Fruit fly (Drosophila melanogaster) whole organism, embryonic: ENCODE results near the gene cd.

Experiments used
- Abd-B ChIP-seq: fragments of 200-800 bp; sonication (Bioruptor generic); optimal IDR thresholded peaks from 2 replicates; lab custom pipeline; 2018; ENCODE audit warnings: missing biosample characterization, mild to moderate bottlenecking, missing genetic modification characterization, moderate library complexity
- Adf1 ChIP-seq: fragments of 200-800 bp; sonication (Bioruptor generic); IDR thresholded peaks from 2 replicates; pipeline ENCODE4 v1.3.6; 2022; ENCODE audit warnings: missing biosample characterization, missing genetic modification characterization
- Antp ChIP-seq: fragments of 200-800 bp; sonication (Bioruptor generic); optimal IDR thresholded peaks from 3 replicates; lab custom pipeline; 2016; ENCODE audit warnings: missing biosample characterization, missing genetic modification characterization
- CG10209 ChIP-seq: fragments of 200-800 bp; sonication (Bioruptor generic); optimal IDR thresholded peaks from 3 replicates; lab custom pipeline; 2017; ENCODE audit warnings: missing biosample characterization, mild to moderate bottlenecking, missing genetic modification characterization, missing genetic modification reagents
- CG10979 ChIP-seq: fragments of 200-800 bp; sonication (Bioruptor generic); optimal IDR thresholded peaks from 2 replicates; lab custom pipeline; 2018; ENCODE audit warnings: missing biosample characterization, mild to moderate bottlenecking, missing genetic modification characterization, moderate library complexity
- CG11504 ChIP-seq: fragments of 200-800 bp; sonication (Bioruptor generic); optimal IDR thresholded peaks from 3 replicates; lab custom pipeline; 2019; ENCODE audit warnings: missing biosample characterization, mild to moderate bottlenecking, missing genetic modification characterization, moderate library complexity
- CG12071 ChIP-seq: fragments of 200-800 bp; sonication (Bioruptor generic); optimal IDR thresholded peaks from 3 replicates; lab custom pipeline; 2018; ENCODE audit warnings: missing biosample characterization, mild to moderate bottlenecking, missing genetic modification characterization
- CG12155 ChIP-seq: fragments of 200-800 bp; sonication (Bioruptor generic); optimal IDR thresholded peaks from 3 replicates; lab custom pipeline; 2016; ENCODE audit warnings: missing biosample characterization, missing genetic modification characterization
- CG1233 ChIP-seq: fragments of 200-800 bp; sonication (Bioruptor generic); optimal IDR thresholded peaks from 4 replicates; lab custom pipeline; 2018; ENCODE audit warnings: missing biosample characterization, mild to moderate bottlenecking, missing genetic modification characterization
- CG13894 ChIP-seq: fragments of 200-800 bp; sonication (Bioruptor generic); optimal IDR thresholded peaks from 3 replicates; lab custom pipeline; 2018; ENCODE audit warnings: missing biosample characterization, mild to moderate bottlenecking, missing genetic modification characterization, moderate library complexity
- CG14441 ChIP-seq: fragments of 200-800 bp; sonication (Bioruptor generic); IDR thresholded peaks from 2 replicates; pipeline ENCODE4 v1.3.6; 2022; ENCODE audit warnings: missing biosample characterization, missing genetic modification characterization
- CG1647 ChIP-seq: fragments of 200-800 bp; sonication (Bioruptor generic); optimal IDR thresholded peaks from 3 replicates; lab custom pipeline; 2016; ENCODE audit warnings: missing biosample characterization, missing genetic modification characterization
- CG17568 ChIP-seq: fragments of 200-800 bp; sonication (Bioruptor generic); optimal IDR thresholded peaks from 2 replicates; lab custom pipeline; 2018; ENCODE audit warnings: missing biosample characterization, mild to moderate bottlenecking, missing genetic modification characterization, moderate library complexity
- CG1792 ChIP-seq: fragments of 200-800 bp; sonication (Bioruptor generic); optimal IDR thresholded peaks from 2 replicates; lab custom pipeline; 2016; ENCODE audit warnings: missing biosample characterization, missing genetic modification characterization
- CG18262 ChIP-seq: fragments of 200-800 bp; optimal IDR thresholded peaks from 3 replicates; lab custom pipeline; 2019; ENCODE audit warnings: missing biosample characterization, mild to moderate bottlenecking, missing genetic modification characterization, moderate library complexity
- CG2199 ChIP-seq: fragments of 200-800 bp; sonication (Bioruptor generic); IDR thresholded peaks from 3 replicates; pipeline ENCODE4 v1.3.6; 2022; ENCODE audit warnings: missing biosample characterization, missing genetic modification characterization
- CG30020 ChIP-seq: fragments of 200-800 bp; optimal IDR thresholded peaks from 2 replicates; lab custom pipeline; 2019; ENCODE audit warnings: missing biosample characterization, mild to moderate bottlenecking, missing genetic modification characterization, moderate library complexity
- CG30403 ChIP-seq: fragments of 200-800 bp; sonication (Bioruptor generic); optimal IDR thresholded peaks from 3 replicates; lab custom pipeline; 2016; ENCODE audit warnings: missing biosample characterization, missing genetic modification characterization
- CG31365 ChIP-seq: fragments of 200-800 bp; sonication (Bioruptor generic); optimal IDR thresholded peaks from 2 replicates; lab custom pipeline; 2018; ENCODE audit warnings: missing biosample characterization, mild to moderate bottlenecking, missing genetic modification characterization
- CG32772 ChIP-seq: fragments of 200-800 bp; sonication (Bioruptor generic); IDR thresholded peaks from 2 replicates; pipeline ENCODE4 v1.3.6; 2022; ENCODE audit warnings: missing biosample characterization, missing genetic modification characterization
- CG4404 ChIP-seq: fragments of 200-800 bp; sonication (Bioruptor generic); IDR thresholded peaks from 2 replicates; pipeline ENCODE4 v1.3.6; 2022; ENCODE audit warnings: missing biosample characterization, missing genetic modification characterization
- CG4707 ChIP-seq: fragments of 200-800 bp; sonication (Bioruptor generic); optimal IDR thresholded peaks from 2 replicates; lab custom pipeline; 2018; ENCODE audit warnings: missing biosample characterization, mild to moderate bottlenecking, missing genetic modification characterization, moderate library complexity
- CG6272 ChIP-seq: fragments of 200-800 bp; sonication (Bioruptor generic); IDR thresholded peaks from 2 replicates; pipeline ENCODE4 v1.3.6; 2022; ENCODE audit warnings: missing biosample characterization, missing genetic modification characterization
- CG7963 ChIP-seq: fragments of 200-800 bp; sonication (Bioruptor generic); IDR thresholded peaks from 3 replicates; pipeline ENCODE4 v1.3.6; 2022; ENCODE audit warnings: missing biosample characterization, missing genetic modification characterization; ENCODE audit not compliant: partially characterized antibody
- CG8478 ChIP-seq: fragments of >200 bp; optimal IDR thresholded peaks from 2 replicates; lab custom pipeline; 2018
- CG8765 ChIP-seq: fragments of 200-800 bp; sonication (Bioruptor generic); IDR thresholded peaks from 2 replicates; pipeline ENCODE4 v1.3.6; 2022; ENCODE audit warnings: missing biosample characterization, missing genetic modification characterization
- Dip3 ChIP-seq: fragments of 200-800 bp; sonication (Bioruptor generic); optimal IDR thresholded peaks from 3 replicates; lab custom pipeline; 2016; ENCODE audit warnings: missing biosample characterization, missing genetic modification characterization
- Doc2 ChIP-seq: fragments of 200-800 bp; sonication (Bioruptor generic); IDR thresholded peaks from 2 replicates; pipeline ENCODE4 v1.3.6; 2022; ENCODE audit warnings: missing biosample characterization, missing genetic modification characterization
- Ets65A ChIP-seq: fragments of 200-800 bp; sonication (Bioruptor generic); peaks from one replicate; lab custom pipeline; 2016; ENCODE audit warnings: missing biosample characterization, missing genetic modification characterization
- NK7.1 ChIP-seq: fragments of 200-800 bp; sonication (Bioruptor generic); optimal IDR thresholded peaks from 3 replicates; lab custom pipeline; 2016; ENCODE audit warnings: missing biosample characterization, missing genetic modification characterization
- Neu2 ChIP-seq: fragments of 200-800 bp; sonication (Bioruptor generic); optimal IDR thresholded peaks from 3 replicates; lab custom pipeline; 2016; ENCODE audit warnings: missing biosample characterization, missing genetic modification characterization, borderline replicate concordance
- Nf-YB ChIP-seq: fragments of 200-800 bp; sonication (Bioruptor generic); optimal IDR thresholded peaks from 3 replicates; lab custom pipeline; 2019; ENCODE audit warnings: missing biosample characterization, mild to moderate bottlenecking, missing genetic modification characterization, moderate library complexity
- Sin3A ChIP-seq: fragments of >200 bp; optimal IDR thresholded peaks from 2 replicates; lab custom pipeline; 2018
- Tbp ChIP-seq: fragments of >200 bp; optimal IDR thresholded peaks from 2 replicates; lab custom pipeline; 2018; ENCODE audit warnings: missing biosample characterization, missing genetic modification characterization
- Xbp1 ChIP-seq: fragments of 200-800 bp; sonication (Bioruptor generic); optimal IDR thresholded peaks from 3 replicates; lab custom pipeline; 2016; ENCODE audit warnings: missing biosample characterization, mild to moderate bottlenecking, missing genetic modification characterization
- Xrp1 ChIP-seq: fragments of 200-800 bp; sonication (Bioruptor generic); IDR thresholded peaks from 2 replicates; pipeline ENCODE4 v1.3.6; 2022; ENCODE audit warnings: missing biosample characterization, missing genetic modification characterization
- br ChIP-seq: fragments of >200 bp; optimal IDR thresholded peaks from 2 replicates; lab custom pipeline; 2017
- btn ChIP-seq: fragments of 200-800 bp; sonication (Bioruptor generic); optimal IDR thresholded peaks from 2 replicates; lab custom pipeline; 2016; ENCODE audit warnings: missing biosample characterization, missing genetic modification characterization
- chif ChIP-seq, 2 experiments: fragments of 200-800 bp; sonication (Bioruptor generic); optimal IDR thresholded peaks; 3 replicates each; lab custom pipeline; 2016; ENCODE audit warnings: missing biosample characterization in 2 of 2, missing genetic modification characterization in 2 of 2
- crp ChIP-seq, 2 experiments: fragments of 200-800 bp; sonication (Bioruptor generic); optimal IDR thresholded peaks; 2 replicates in 1 of 2; 3 replicates in 1 of 2; lab custom pipeline; 2017; ENCODE audit warnings: missing biosample characterization in 2 of 2, missing genetic modification characterization in 2 of 2, mild to moderate bottlenecking in 1 of 2, moderate library complexity in 1 of 2
- esg ChIP-seq: fragments of 200-800 bp; sonication (Bioruptor generic); conservative IDR thresholded peaks from 2 replicates; pipeline ENCODE4 v1.3.6; 2022; ENCODE audit warnings: missing biosample characterization, missing genetic modification characterization
- fd64A ChIP-seq: fragments of 200-800 bp; sonication (Bioruptor generic); optimal IDR thresholded peaks from 3 replicates; lab custom pipeline; 2018; ENCODE audit warnings: missing biosample characterization, mild to moderate bottlenecking, missing genetic modification characterization
- gem ChIP-seq: fragments of 200-800 bp; sonication (Bioruptor generic); optimal IDR thresholded peaks from 2 replicates; lab custom pipeline; 2019; ENCODE audit warnings: missing biosample characterization, mild to moderate bottlenecking, missing genetic modification characterization, moderate library complexity
- ham ChIP-seq: fragments of 200-800 bp; sonication (Bioruptor generic); IDR thresholded peaks from 2 replicates; pipeline ENCODE4 v1.3.6; 2022; ENCODE audit warnings: missing biosample characterization, missing genetic modification characterization
- jumu ChIP-seq: fragments of 200-800 bp; sonication (Bioruptor generic); optimal IDR thresholded peaks from 3 replicates; lab custom pipeline; 2016; ENCODE audit warnings: missing biosample characterization, missing genetic modification characterization
- kay ChIP-seq: fragments of 200-800 bp; sonication (Bioruptor generic); optimal IDR thresholded peaks from 2 replicates; lab custom pipeline; 2016; ENCODE audit warnings: missing biosample characterization, missing genetic modification characterization
- lbe ChIP-seq: fragments of 200-800 bp; sonication (Bioruptor generic); optimal IDR thresholded peaks from 2 replicates; lab custom pipeline; 2016; ENCODE audit warnings: missing biosample characterization, mild to moderate bottlenecking, missing genetic modification characterization
- lov ChIP-seq, 2 experiments: fragments of 200-800 bp in 1 of 2; fragments of >200 bp in 1 of 2; sonication (Bioruptor generic) in 1 of 2; IDR thresholded peaks in 1 of 2; optimal IDR thresholded peaks in 1 of 2; 2 replicates in 1 of 2; 3 replicates in 1 of 2; pipeline versions ENCODE4 v1.3.6 to Lab custom; 2017 to 2022; ENCODE audit warnings: missing biosample characterization in 1 of 2, missing genetic modification characterization in 1 of 2
- luna ChIP-seq: fragments of 200-800 bp; sonication (Bioruptor generic); optimal IDR thresholded peaks from 2 replicates; lab custom pipeline; 2016; ENCODE audit warnings: missing biosample characterization, missing genetic modification characterization
- slou ChIP-seq: fragments of 200-800 bp; sonication (Bioruptor generic); optimal IDR thresholded peaks from 3 replicates; lab custom pipeline; 2016; ENCODE audit warnings: missing biosample characterization, missing genetic modification characterization
- yki ChIP-seq: fragments of >200 bp; optimal IDR thresholded peaks from 3 replicates; lab custom pipeline; 2018

Gene cd

dm6 chr3R:22694659-22695058, at the start of gene cd:
Gene cd (plus strand): TSS chr3R:22694959.
- TF ChIP-seq CG10979 (tag; lab: Kevin White, UChicago) (no peak), luna (GFP tag; lab: Kevin White, UChicago) (no peak), CG12071 (GFP tag; lab: Kevin White, UChicago) (no peak), yki (no peak), fd64A (GFP tag; lab: Kevin White, UChicago) (no peak), jumu (no peak), Xrp1 (no peak), CG10209 (GFP tag; lab: Kevin White, UChicago) (no peak), CG6272 (no peak), CG32772 (no peak), kay (no peak), CG8765 (GFP tag; lab: Robert Waterston, UW) (no peak), CG4404 (GFP tag; lab: Robert Waterston, UW) (no peak)

DNA sequence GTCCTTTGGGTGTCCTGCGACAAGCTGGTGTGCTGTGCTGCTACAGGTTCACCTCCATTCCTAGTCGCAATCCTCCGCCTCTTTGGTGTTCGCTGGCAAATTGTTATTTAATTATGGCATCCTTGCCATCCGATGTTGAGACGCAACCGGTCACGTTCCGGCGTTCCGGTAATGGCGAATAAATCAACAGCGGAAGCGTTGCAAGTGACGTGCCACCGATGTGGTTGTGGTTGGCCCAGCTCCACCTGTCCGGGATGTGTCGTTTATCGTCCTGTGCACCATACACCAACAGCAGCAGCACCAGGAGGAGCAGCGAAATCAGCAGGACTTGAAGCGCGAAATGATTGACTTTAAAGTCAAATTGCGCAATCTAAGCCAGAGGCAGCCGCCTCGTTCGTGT, 44.9 kb upstream of the cd start:
- TF ChIP-seq CG30403 (GFP tag; lab: Kevin White, UChicago), result no peak
- peak; percentile 85 for TF ChIP-seq Ets65A (GFP tag; lab: Kevin White, UChicago)
- TF ChIP-seq CG8478 (lab: Kevin White, UChicago), result peak; percentile 65
- TF ChIP-seq Neu2 (GFP tag; lab: Kevin White, UChicago), result no peak
- TF ChIP-seq CG17568 (GFP tag; lab: Kevin White, UChicago), result no peak
- no peak for TF ChIP-seq crp (GFP tag; optimal IDR thresholded peaks at IDR 0.05; lab: Kevin White, UChicago)
- no peak for TF ChIP-seq NK7.1 (GFP tag; lab: Kevin White, UChicago)

DNA sequence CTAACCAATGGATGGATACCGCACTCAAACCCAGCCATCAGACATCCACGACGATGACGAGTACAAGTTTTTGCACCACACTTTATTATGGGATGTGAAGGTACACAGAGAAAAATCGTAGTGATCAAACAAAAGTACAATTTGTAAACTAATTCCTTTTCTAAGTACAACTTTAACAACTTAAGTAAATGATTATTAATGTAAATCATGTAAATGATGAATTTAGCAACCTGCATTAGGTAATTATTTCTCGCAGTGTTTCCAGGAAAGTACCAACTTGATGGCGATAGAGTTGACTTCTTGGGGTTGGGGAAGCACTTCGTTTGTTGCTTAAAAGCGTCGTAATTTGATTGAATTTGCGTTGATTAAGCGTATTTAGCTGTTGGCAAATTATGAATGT, 31.6 kb upstream of the cd start:
- TF ChIP-seq Abd-B (GFP tag; lab: Kevin White, UChicago) (peak; percentile 44), CG1647 (GFP tag; lab: Kevin White, UChicago) (no peak), ham (GFP tag; lab: Robert Waterston, UW) (no peak), CG12155 (GFP tag; lab: Kevin White, UChicago) (peak; percentile 67), Antp (GFP tag; lab: Kevin White, UChicago) (no peak), Adf1 (GFP tag; lab: Robert Waterston, UW) (peak; percentile 57), Nf-YB (GFP tag; lab: Kevin White, UChicago) (peak; percentile 33), lbe (GFP tag; lab: Kevin White, UChicago) (no peak), esg (GFP tag; lab: Robert Waterston, UW) (peak; percentile 75), lov (optimal IDR thresholded peaks at IDR 0.05; lab: Kevin White, UChicago) (no peak), lov (GFP tag; IDR thresholded peaks at IDR 0.05; lab: Robert Waterston, UW) (no peak), slou (GFP tag; lab: Kevin White, UChicago) (peak; percentile 22), Sin3A (no peak), CG31365 (tag; lab: Kevin White, UChicago) (no peak), CG13894 (peak; percentile 59), CG18262 (no peak), btn (GFP tag; lab: Kevin White, UChicago) (no peak), CG2199 (GFP tag; lab: Robert Waterston, UW) (no peak), Dip3 (GFP tag; lab: Kevin White, UChicago) (peak; percentile 79), gem (tag; lab: Kevin White, UChicago) (peak; percentile 85), Doc2 (GFP tag; lab: Robert Waterston, UW) (no peak), CG11504 (tag; lab: Kevin White, UChicago) (peak; percentile 81), CG30020 (tag; lab: Kevin White, UChicago) (no peak), CG1233 (GFP tag; lab: Kevin White, UChicago) (peak; percentile 37), CG8765 (GFP tag; lab: Robert Waterston, UW) (no peak), chif (GFP tag; optimal IDR thresholded peaks at IDR 0.05; lab: Kevin White, UChicago) (peak; percentile 61 to 65), CG7963 (GFP tag; lab: Robert Waterston, UW) (no peak), CG1792 (GFP tag; lab: Kevin White, UChicago) (no peak), br (lab: Kevin White, UChicago) (no peak), CG14441 (GFP tag; lab: Robert Waterston, UW) (peak; percentile 40; the same call in 1 of the 2 replicates), CG4707 (GFP tag; lab: Kevin White, UChicago) (no peak), Xbp1 (GFP tag; lab: Kevin White, UChicago) (peak; percentile 73), Tbp (no peak)
